Worm (Caenorhabditis elegans): ENCODE data around the gene syx-16.

The syx-16 gene

ce11 chrIII:5172470-5172869, 36.4 kb downstream of the syx-16 start, which contains the start of gene K10D2.5 (continued):
- TF ChIP-seq lsy-2 (tag; optimal IDR thresholded peaks at IDR 0.05), result peak; percentile 84 to 90

- TF ChIP-seq gmeb-1 (tag; optimal IDR thresholded peaks at IDR 0.05), result no peak
- no peak for TF ChIP-seq ZK546.5 (tag; optimal IDR thresholded peaks at IDR 0.05)
- TF ChIP-seq unc-39 (tag; optimal IDR thresholded peaks at IDR 0.05), result no peak
Measured at ce11 chrIII:5171945-5172344, 37.0 kb downstream of the syx-16 start, which contains the start of gene prp-19. prp-19 (minus strand) TSS chrIII:5172045.

- TF ChIP-seq ama-1 (optimal IDR thresholded peaks at IDR 0.05), result no peak
- no peak for TF ChIP-seq ztf-1 (GFP tag; conservative IDR thresholded peaks at IDR 0.05)
- no peak for TF ChIP-seq elt-1 (tag; optimal IDR thresholded peaks at IDR 0.05)
- TF ChIP-seq unc-39 (tag; optimal IDR thresholded peaks at IDR 0.05), result no peak
- no peak for TF ChIP-seq unc-55 (GFP tag; optimal IDR thresholded peaks at IDR 0.05)
- no peak for TF ChIP-seq Y55F3AM.14 (GFP tag; optimal IDR thresholded peaks at IDR 0.05)
- no peak for TF ChIP-seq zag-1 (tag; optimal IDR thresholded peaks at IDR 0.05)
- no peak for TF ChIP-seq sem-4 (tag; optimal IDR thresholded peaks at IDR 0.05)
- no peak for TF ChIP-seq unc-62 (GFP tag; optimal IDR thresholded peaks at IDR 0.05)
- TF ChIP-seq C34F6.9 (tag; optimal IDR thresholded peaks at IDR 0.05), result no peak
- TF ChIP-seq nhr-11 (tag; optimal IDR thresholded peaks at IDR 0.05), result no peak
- TF ChIP-seq sma-3 (GFP tag; optimal IDR thresholded peaks at IDR 0.05), result no peak
- no peak for TF ChIP-seq gmeb-1 (tag; optimal IDR thresholded peaks at IDR 0.05)
- TF ChIP-seq nhr-21 (tag; optimal IDR thresholded peaks at IDR 0.05), result no peak
- TF ChIP-seq dmd-4 (tag; optimal IDR thresholded peaks at IDR 0.05), result no peak
- TF ChIP-seq snpc-4 (tag; optimal IDR thresholded peaks at IDR 0.05), result no peak
- TF ChIP-seq elt-3 (tag; optimal IDR thresholded peaks at IDR 0.05), result no peak
Measured at ce11 chrIII:5169699-5170098, 39.2 kb downstream of the syx-16 start, which contains the start of gene ulp-1. ulp-1 (minus strand) TSS chrIII:5169799.

ce11 chrIII:5165745-5166144, 43.2 kb downstream of the syx-16 start:
- TF ChIP-seq gmeb-1 (tag; optimal IDR thresholded peaks at IDR 0.05) (no peak), nhr-21 (tag; optimal IDR thresholded peaks at IDR 0.05) (no peak), nhr-77 (tag; optimal IDR thresholded peaks at IDR 0.05) (no peak), elt-3 (tag; optimal IDR thresholded peaks at IDR 0.05) (no peak), nhr-25 (tag; optimal IDR thresholded peaks at IDR 0.05) (peak; percentile 51), nhr-23 (tag; optimal IDR thresholded peaks at IDR 0.05) (no peak), unc-55 (GFP tag; optimal IDR thresholded peaks at IDR 0.05) (no peak), blmp-1 (tag; optimal IDR thresholded peaks at IDR 0.05; ENCODE audit: insufficient read depth) (peak; percentile 42), ztf-4 (tag; optimal IDR thresholded peaks at IDR 0.05) (no peak), nhr-129 (tag; optimal IDR thresholded peaks at IDR 0.05) (peak; percentile 65), lin-13 (GFP tag; optimal IDR thresholded peaks at IDR 0.05) (no peak), sma-9 (GFP tag; optimal IDR thresholded peaks at IDR 0.05) (peak; percentile 57), sma-9 (tag; optimal IDR thresholded peaks at IDR 0.05) (no peak)

- TF ChIP-seq ceh-82 (tag; optimal IDR thresholded peaks at IDR 0.05) (no peak), lsy-2 (tag; optimal IDR thresholded peaks at IDR 0.05) (no peak), unc-39 (tag; optimal IDR thresholded peaks at IDR 0.05) (no peak)
Measured at ce11 chrIII:5165211-5165610, 43.7 kb downstream of the syx-16 start, which contains the start of gene T10F2.2. T10F2.2 (minus strand) TSS chrIII:5165311.

ce11 chrIII:5162820-5163631, 45.9 kb downstream of the syx-16 start, which contains the start of gene gars-1:
gars-1 (minus strand) TSS chrIII:5163627.
- TF ChIP-seq lsy-2 (tag; optimal IDR thresholded peaks at IDR 0.05), result peak; percentile 11 to 23
- no peak for TF ChIP-seq skn-1 (tag; optimal IDR thresholded peaks at IDR 0.05)
- TF ChIP-seq nhr-25 (tag; optimal IDR thresholded peaks at IDR 0.05), result peak; percentile 15
- TF ChIP-seq C34F6.9 (tag; optimal IDR thresholded peaks at IDR 0.05), result peak; percentile 59
- TF ChIP-seq nhr-129 (tag; optimal IDR thresholded peaks at IDR 0.05), result peak; percentile 30
- TF ChIP-seq ama-1 (optimal IDR thresholded peaks at IDR 0.05), result peak; percentile 57
- peak; percentile 74 for TF ChIP-seq unc-55 (GFP tag; optimal IDR thresholded peaks at IDR 0.05)
- TF ChIP-seq mab-5 (tag; optimal IDR thresholded peaks at IDR 0.05), result no peak
